Fruit fly (Drosophila melanogaster): ENCODE data around the gene CG9168.

CG9168 gene

DNA sequence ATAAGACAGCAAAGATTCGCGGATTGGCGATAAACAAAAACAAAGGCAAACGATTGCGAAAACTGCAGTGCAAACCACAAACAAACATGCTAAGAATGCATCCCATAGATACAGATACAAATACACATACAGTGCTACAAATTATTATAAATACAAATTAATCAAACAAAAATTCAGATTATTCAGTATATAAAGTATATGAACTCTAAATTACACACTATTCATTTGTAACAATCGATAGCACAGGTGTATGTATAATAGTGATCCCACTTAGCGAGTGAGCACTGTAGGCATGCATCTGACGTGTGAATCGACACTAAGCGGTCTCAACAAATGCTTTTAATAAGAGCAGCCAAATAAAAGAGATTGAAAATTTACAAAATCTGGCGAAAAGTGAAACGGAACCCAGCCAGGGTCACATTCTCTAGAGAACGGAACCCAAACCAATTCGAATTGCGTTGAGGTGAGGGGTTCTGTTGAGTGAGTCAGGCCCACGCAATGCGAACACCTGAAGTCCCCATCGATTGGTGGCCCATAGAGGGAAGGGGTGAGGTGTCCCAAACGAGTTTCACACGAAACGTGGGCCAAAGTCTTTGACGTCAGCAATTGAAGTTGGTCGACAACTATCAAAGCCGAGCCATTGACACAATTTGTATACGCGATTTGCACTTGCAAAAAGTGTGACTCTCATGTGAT lies 36.3 kb upstream of the CG9168 start:
- TF ChIP-seq Ptx1 (GFP tag; IDR thresholded peaks at IDR 0.05) (peak; percentile 42; the same call in 1 of the 2 replicates), kni (GFP tag; optimal IDR thresholded peaks at IDR 0.05) (peak; percentile 30), grau (tag; optimal IDR thresholded peaks at IDR 0.05) (peak; percentile 77), bab2 (GFP tag; optimal IDR thresholded peaks at IDR 0.05) (no peak), Xbp1 (GFP tag; optimal IDR thresholded peaks at IDR 0.05) (peak; percentile 28), CG4424 (GFP tag; optimal IDR thresholded peaks at IDR 0.05) (no peak), CG9932 (GFP tag; IDR thresholded peaks at IDR 0.05) (0 out of 2 replicates have a peak, but pooled peaks have one; percentile 13), Dfd (GFP tag; optimal IDR thresholded peaks at IDR 0.05) (no peak), wor (GFP tag; IDR thresholded peaks at IDR 0.05) (no peak), en (GFP tag; optimal IDR thresholded peaks at IDR 0.05) (no peak), Drgx (GFP tag; IDR thresholded peaks at IDR 0.05) (peak; percentile 77), Dip2 (GFP tag; IDR thresholded peaks at IDR 0.05) (no peak), CG12391 (tag; optimal IDR thresholded peaks at IDR 0.05) (peak; percentile 6), slbo (GFP tag; IDR thresholded peaks at IDR 0.05) (0 out of 2 replicates have a peak, but pooled peaks have one; percentile 11), esg (GFP tag; conservative IDR thresholded peaks at IDR 0.05) (no peak), CG30403 (GFP tag; optimal IDR thresholded peaks at IDR 0.05) (peak; percentile 7), sr (GFP tag; IDR thresholded peaks at IDR 0.05) (peak; percentile 89), bsh (GFP tag; optimal IDR thresholded peaks at IDR 0.05) (peak in 1 of 2 experiments; percentile 22), yki (optimal IDR thresholded peaks at IDR 0.05) (no peak), cg (GFP tag; optimal IDR thresholded peaks at IDR 0.05) (no peak), crol (GFP tag; IDR thresholded peaks at IDR 0.05) (peak; percentile 63), dimm (GFP tag; IDR thresholded peaks at IDR 0.05) (no peak), kay (GFP tag; optimal IDR thresholded peaks at IDR 0.05) (peak; percentile 4), Ssrp (tag; optimal IDR thresholded peaks at IDR 0.05) (peak; percentile 5), CG12769 (tag; optimal IDR thresholded peaks at IDR 0.05) (peak; percentile 19), CG9727 (GFP tag; optimal IDR thresholded peaks at IDR 0.05) (no peak), sens (GFP tag) (peak; percentile 35), Asciz (GFP tag; optimal IDR thresholded peaks at IDR 0.05) (peak; percentile 0), CG6689 (GFP tag; IDR thresholded peaks at IDR 0.05) (0 out of 2 replicates have a peak, but pooled peaks have one; percentile 26), gem (tag; optimal IDR thresholded peaks at IDR 0.05) (peak; percentile 59), CG14441 (GFP tag; IDR thresholded peaks at IDR 0.05) (peak; percentile 15; the same call in 1 of the 2 replicates), CG43689 (GFP tag; IDR thresholded peaks at IDR 0.05) (no peak), Sox102F (GFP tag; optimal IDR thresholded peaks at IDR 0.05) (peak; percentile 48), Nf-YA (GFP tag; IDR thresholded peaks at IDR 0.05) (no peak), CG13424 (tag; optimal IDR thresholded peaks at IDR 0.05) (no peak), CG17328 (GFP tag; IDR thresholded peaks at IDR 0.05) (0 out of 2 replicates have a peak, but pooled peaks have one; percentile 24), Oli (tag; optimal IDR thresholded peaks at IDR 0.05) (peak; percentile 18), CG10654 (GFP tag; optimal IDR thresholded peaks at IDR 0.05) (no peak), CG18262 (tag; optimal IDR thresholded peaks at IDR 0.05) (peak; percentile 28), Hr51 (GFP tag; optimal IDR thresholded peaks at IDR 0.05) (peak in 1 of 2 experiments; percentile 8), Hr39 (optimal IDR thresholded peaks at IDR 0.05) (no peak), CG2712 (tag; optimal IDR thresholded peaks at IDR 0.05) (peak; percentile 41), CG8388 (GFP tag; optimal IDR thresholded peaks at IDR 0.05) (peak; percentile 29), CG17612 (GFP tag; IDR thresholded peaks at IDR 0.05) (no peak), Hr78 (GFP tag; optimal IDR thresholded peaks at IDR 0.05) (peak in 1 of 2 experiments; percentile 1), knrl (GFP tag; IDR thresholded peaks at IDR 0.05; ENCODE audit: partially characterized antibody) (no peak), unpg (GFP tag; optimal IDR thresholded peaks at IDR 0.05) (peak; percentile 30), CG11456 (GFP tag; IDR thresholded peaks at IDR 0.05) (0 out of 3 replicates have a peak, but pooled peaks have one; percentile 2), sisA (GFP tag; IDR thresholded peaks at IDR 0.05) (0 out of 2 replicates have a peak, but pooled peaks have one; percentile 24), CG31441 (GFP tag; IDR thresholded peaks at IDR 0.05) (0 out of 2 replicates have a peak, but pooled peaks have one; percentile 37)

Data from whole organism, embryonic.